Fruit fly (Drosophila melanogaster) whole organism, embryonic: ENCODE measurements around the gene Snm1.
A peak's percentile ranks its signal among the peaks of the same experiment; 100 is the strongest.

Experiments
- CG10274 ChIP-seq: fragments of 200-800 bp; sonication (Bioruptor generic); optimal IDR thresholded peaks from 3 replicates; lab custom pipeline; 2017; ENCODE audit warnings: missing biosample characterization, mild to moderate bottlenecking, missing genetic modification characterization
- CG10366 ChIP-seq: fragments of 200-800 bp; sonication (Bioruptor generic); IDR thresholded peaks from 2 replicates; pipeline ENCODE4 v1.3.6; 2022; ENCODE audit warnings: missing biosample characterization, missing genetic modification characterization
- CG10431 ChIP-seq: fragments of 200-800 bp; sonication (Bioruptor generic); optimal IDR thresholded peaks from 3 replicates; lab custom pipeline; 2018; ENCODE audit warnings: missing biosample characterization, mild to moderate bottlenecking, missing genetic modification characterization
- CG10462 ChIP-seq: fragments of 200-800 bp; sonication (Bioruptor generic); optimal IDR thresholded peaks from 2 replicates; lab custom pipeline; 2016; ENCODE audit warnings: missing biosample characterization, missing genetic modification characterization
- CG11093 ChIP-seq: fragments of 200-800 bp; sonication (Bioruptor generic); IDR thresholded peaks from 3 replicates; pipeline ENCODE4 v1.3.6; 2022; ENCODE audit warnings: missing biosample characterization, missing genetic modification characterization
- CG12659 ChIP-seq: fragments of 200-800 bp; sonication (Bioruptor generic); optimal IDR thresholded peaks from 3 replicates; lab custom pipeline; 2017; ENCODE audit warnings: mild to moderate bottlenecking, missing biosample characterization, missing genetic modification reagents, missing genetic modification characterization
- CG1529 ChIP-seq: fragments of 200-800 bp; sonication (Bioruptor generic); optimal IDR thresholded peaks from 3 replicates; lab custom pipeline; 2018; ENCODE audit warnings: missing biosample characterization, missing genetic modification characterization
- CG15479 ChIP-seq: fragments of 200-800 bp; sonication (Bioruptor generic); optimal IDR thresholded peaks from 3 replicates; lab custom pipeline; 2019; ENCODE audit warnings: missing biosample characterization, mild to moderate bottlenecking, missing genetic modification characterization, moderate library complexity
- CG15696 ChIP-seq: fragments of 200-800 bp; sonication (Bioruptor generic); optimal IDR thresholded peaks from 2 replicates; lab custom pipeline; 2019; ENCODE audit warnings: missing biosample characterization, mild to moderate bottlenecking, missing genetic modification characterization, moderate library complexity
- CG1602 ChIP-seq: fragments of 200-800 bp; sonication (Bioruptor generic); optimal IDR thresholded peaks from 3 replicates; lab custom pipeline; 2016; ENCODE audit warnings: missing biosample characterization, missing genetic modification characterization
- CG1832 ChIP-seq: fragments of 200-800 bp; sonication (Bioruptor generic); optimal IDR thresholded peaks from 2 replicates; lab custom pipeline; 2017; ENCODE audit warnings: missing biosample characterization, mild to moderate bottlenecking, missing genetic modification characterization, inconsistent platforms
- CG30020 ChIP-seq: fragments of 200-800 bp; optimal IDR thresholded peaks from 2 replicates; lab custom pipeline; 2019; ENCODE audit warnings: missing biosample characterization, mild to moderate bottlenecking, missing genetic modification characterization, moderate library complexity
- CG31441 ChIP-seq: fragments of 200-800 bp; sonication (Bioruptor generic); IDR thresholded peaks from 2 replicates; pipeline ENCODE4 v1.3.6; 2022; ENCODE audit warnings: missing biosample characterization, missing genetic modification characterization
- CG4282 ChIP-seq: fragments of 200-800 bp; sonication (Bioruptor generic); optimal IDR thresholded peaks from 2 replicates; lab custom pipeline; 2016; ENCODE audit warnings: missing biosample characterization, missing genetic modification characterization
- CG4617 ChIP-seq: fragments of 200-800 bp; sonication (Bioruptor generic); optimal IDR thresholded peaks from 3 replicates; lab custom pipeline; 2016; ENCODE audit warnings: missing biosample characterization, missing genetic modification characterization, borderline replicate concordance
- CG7357 ChIP-seq: fragments of 200-800 bp; sonication (Bioruptor generic); IDR thresholded peaks from 3 replicates; pipeline ENCODE4 v1.3.6; 2022; ENCODE audit warnings: missing biosample characterization, missing genetic modification characterization
- CG8478 ChIP-seq: fragments of >200 bp; optimal IDR thresholded peaks from 2 replicates; lab custom pipeline; 2018
- CG8765 ChIP-seq: fragments of 200-800 bp; sonication (Bioruptor generic); IDR thresholded peaks from 2 replicates; pipeline ENCODE4 v1.3.6; 2022; ENCODE audit warnings: missing biosample characterization, missing genetic modification characterization
- CG9727 ChIP-seq: fragments of 200-800 bp; sonication (Bioruptor generic); optimal IDR thresholded peaks from 3 replicates; lab custom pipeline; 2017; ENCODE audit warnings: missing biosample characterization, mild to moderate bottlenecking, missing genetic modification characterization
- CG9932 ChIP-seq: fragments of 200-800 bp; sonication (Bioruptor generic); IDR thresholded peaks from 2 replicates; pipeline ENCODE4 v1.3.6; 2022; ENCODE audit warnings: missing biosample characterization, missing genetic modification characterization
- Deaf1 ChIP-seq: fragments of 200-800 bp; optimal IDR thresholded peaks from 3 replicates; lab custom pipeline; 2019; ENCODE audit warnings: missing biosample characterization, mild to moderate bottlenecking, missing genetic modification characterization, moderate library complexity
- HLH4C ChIP-seq: fragments of 200-800 bp; sonication (Bioruptor generic); IDR thresholded peaks from 3 replicates; pipeline ENCODE4 v1.3.6; 2022; ENCODE audit warnings: missing biosample characterization, missing genetic modification characterization; ENCODE audit not compliant: partially characterized antibody
- Hr3 ChIP-seq: fragments of 200-800 bp; sonication (Bioruptor generic); optimal IDR thresholded peaks from 3 replicates; lab custom pipeline; 2016; ENCODE audit warnings: missing biosample characterization, missing genetic modification characterization
- Hr39 ChIP-seq: fragments of >200 bp; optimal IDR thresholded peaks from 2 replicates; lab custom pipeline; 2017
- Lim3 ChIP-seq: fragments of 200-800 bp; sonication (Bioruptor generic); IDR thresholded peaks from 2 replicates; pipeline ENCODE4 v1.3.6; 2022; ENCODE audit warnings: missing biosample characterization, missing genetic modification characterization
- Lpt ChIP-seq: fragments of >200 bp; optimal IDR thresholded peaks from 2 replicates; lab custom pipeline; 2018; ENCODE audit warnings: missing biosample characterization, missing genetic modification characterization
- Med ChIP-seq: fragments of 200-800 bp; sonication (Bioruptor generic); peaks from one replicate; lab custom pipeline; 2016; ENCODE audit warnings: missing biosample characterization, missing genetic modification characterization, mild to moderate bottlenecking, inconsistent platforms, moderate library complexity
- Nf-YB ChIP-seq: fragments of 200-800 bp; sonication (Bioruptor generic); optimal IDR thresholded peaks from 3 replicates; lab custom pipeline; 2019; ENCODE audit warnings: missing biosample characterization, mild to moderate bottlenecking, missing genetic modification characterization, moderate library complexity
- Oli ChIP-seq: fragments of 200-800 bp; sonication (Bioruptor generic); optimal IDR thresholded peaks from 2 replicates; lab custom pipeline; 2018; ENCODE audit warnings: missing biosample characterization, mild to moderate bottlenecking, missing genetic modification characterization, moderate library complexity
- Opbp ChIP-seq: fragments of 200-800 bp; sonication (Bioruptor generic); IDR thresholded peaks from 3 replicates; pipeline ENCODE4 v1.3.6; 2022; ENCODE audit warnings: missing biosample characterization, missing genetic modification characterization; ENCODE audit not compliant: partially characterized antibody
- Six4 ChIP-seq: fragments of 200-800 bp; sonication (Bioruptor generic); optimal IDR thresholded peaks from 2 replicates; lab custom pipeline; 2016; ENCODE audit warnings: missing biosample characterization, missing genetic modification characterization
- Xbp1 ChIP-seq: fragments of 200-800 bp; sonication (Bioruptor generic); optimal IDR thresholded peaks from 3 replicates; lab custom pipeline; 2016; ENCODE audit warnings: missing biosample characterization, mild to moderate bottlenecking, missing genetic modification characterization
- bbx ChIP-seq: fragments of 200-800 bp; sonication (Bioruptor generic); IDR thresholded peaks from 2 replicates; pipeline ENCODE4 v1.3.6; 2022; ENCODE audit warnings: missing biosample characterization, missing genetic modification characterization; ENCODE audit not compliant: partially characterized antibody
- crol ChIP-seq: fragments of 200-800 bp; sonication (Bioruptor generic); IDR thresholded peaks from 2 replicates; pipeline ENCODE4 v1.3.6; 2022; ENCODE audit warnings: missing biosample characterization, missing genetic modification characterization
- cwo ChIP-seq: fragments of 200-800 bp; sonication (Bioruptor generic); optimal IDR thresholded peaks from 3 replicates; lab custom pipeline; 2017; ENCODE audit warnings: missing biosample characterization, missing genetic modification characterization, mild to moderate bottlenecking, moderate library complexity, missing genetic modification reagents
- dati ChIP-seq: fragments of 200-800 bp; sonication (Bioruptor generic); IDR thresholded peaks from 2 replicates; pipeline ENCODE4 v1.3.6; 2022; ENCODE audit warnings: missing biosample characterization, missing genetic modification characterization
- dmrt99B ChIP-seq: fragments of 200-800 bp; sonication (Bioruptor generic); optimal IDR thresholded peaks from 2 replicates; lab custom pipeline; 2018; ENCODE audit warnings: missing biosample characterization, mild to moderate bottlenecking, missing genetic modification characterization, moderate library complexity
- en ChIP-seq: fragments of 200-800 bp; sonication (Bioruptor generic); optimal IDR thresholded peaks from 2 replicates; lab custom pipeline; 2016; ENCODE audit warnings: missing biosample characterization, missing genetic modification characterization
- gcm ChIP-seq: fragments of 200-800 bp; sonication (Bioruptor generic); optimal IDR thresholded peaks from 2 replicates; lab custom pipeline; 2019; ENCODE audit warnings: missing biosample characterization, mild to moderate bottlenecking, missing genetic modification characterization, moderate library complexity
- h ChIP-seq: fragments of >200 bp; optimal IDR thresholded peaks from 2 replicates; lab custom pipeline; 2017
- hb ChIP-seq: fragments of 200-800 bp; sonication (Bioruptor generic); IDR thresholded peaks from 3 replicates; pipeline ENCODE4 v1.3.6; 2022; ENCODE audit warnings: missing biosample characterization, missing genetic modification characterization; ENCODE audit not compliant: partially characterized antibody
- inv ChIP-seq: fragments of 200-800 bp; sonication (Bioruptor generic); IDR thresholded peaks from 2 replicates; pipeline ENCODE4 v1.3.6; 2022; ENCODE audit warnings: missing biosample characterization, missing genetic modification characterization; ENCODE audit not compliant: partially characterized antibody
- kah ChIP-seq: fragments of 200-800 bp; sonication (Bioruptor generic); optimal IDR thresholded peaks from 2 replicates; lab custom pipeline; 2018; ENCODE audit warnings: missing biosample characterization, mild to moderate bottlenecking, missing genetic modification characterization
- kni ChIP-seq: fragments of 200-800 bp; sonication (Bioruptor generic); optimal IDR thresholded peaks from 3 replicates; lab custom pipeline; 2017; ENCODE audit warnings: mild to moderate bottlenecking, missing biosample characterization, missing genetic modification reagents, missing genetic modification characterization
- nom ChIP-seq: fragments of 200-800 bp; sonication (Bioruptor generic); optimal IDR thresholded peaks from 2 replicates; lab custom pipeline; 2017; ENCODE audit warnings: missing biosample characterization, missing genetic modification characterization, mild to moderate bottlenecking, moderate library complexity, missing genetic modification reagents
- org-1 ChIP-seq: fragments of 200-800 bp; sonication (Bioruptor generic); optimal IDR thresholded peaks from 2 replicates; lab custom pipeline; 2017; ENCODE audit warnings: missing biosample characterization, missing genetic modification characterization
- toy ChIP-seq: fragments of 200-800 bp; sonication (Bioruptor generic); IDR thresholded peaks from 2 replicates; pipeline ENCODE4 v1.3.6; 2022; ENCODE audit warnings: missing biosample characterization, missing genetic modification characterization
- trh ChIP-seq: fragments of 200-800 bp; sonication (Bioruptor generic); optimal IDR thresholded peaks from 2 replicates; lab custom pipeline; 2016; ENCODE audit warnings: missing biosample characterization, missing genetic modification characterization
- usp ChIP-seq: fragments of >200 bp; optimal IDR thresholded peaks from 2 replicates; lab custom pipeline; 2017; ENCODE audit warnings: missing biosample characterization, missing genetic modification characterization
- yki ChIP-seq: fragments of >200 bp; optimal IDR thresholded peaks from 3 replicates; lab custom pipeline; 2018

Gene Snm1

DNA sequence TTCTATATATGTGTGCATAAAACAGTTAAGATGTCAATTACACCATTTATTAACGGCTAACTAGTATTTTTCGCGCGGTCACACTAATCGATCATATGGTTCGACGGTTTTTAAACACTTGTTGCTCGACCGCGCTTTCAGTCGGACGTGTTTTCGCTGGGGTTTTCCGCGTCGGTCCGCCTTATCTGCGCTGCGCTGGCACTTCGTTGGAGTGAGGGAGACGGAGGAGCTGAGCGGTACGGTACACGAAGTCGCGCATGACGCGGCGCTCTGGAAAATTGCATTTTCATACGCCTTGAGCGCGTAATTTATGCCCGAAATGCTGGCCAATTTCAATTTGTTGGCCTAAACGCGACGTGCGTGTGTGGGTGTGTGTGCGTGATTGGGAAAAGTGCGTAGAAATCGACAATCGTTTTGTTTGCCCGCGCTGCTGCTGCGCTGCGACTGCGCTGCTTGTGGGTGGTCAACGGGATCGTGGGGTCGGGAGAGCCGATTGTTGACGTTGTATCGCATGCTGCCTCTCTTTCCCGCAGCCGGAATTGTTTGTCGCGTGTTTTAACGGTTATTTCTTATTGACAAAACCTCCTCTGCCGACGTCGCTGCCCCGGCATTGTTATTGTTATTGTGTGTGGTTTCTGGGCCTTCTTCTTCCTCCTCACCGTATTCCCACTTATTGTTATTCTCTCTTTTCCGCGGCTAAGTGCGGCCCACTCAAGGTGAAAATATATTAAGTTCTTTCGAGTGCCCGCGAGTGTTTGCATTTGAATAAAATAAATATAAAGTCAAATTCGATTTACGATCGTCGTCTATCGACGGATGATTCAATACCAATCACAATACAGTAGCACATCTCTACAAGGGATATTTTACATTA is 37.6 kb upstream of the Snm1 start, which contains the start of gene Itpr (continued):
- TF ChIP-seq dati (GFP tag; lab: Robert Waterston, UW) (no peak), gcm (GFP tag; lab: Kevin White, UChicago) (no peak), cwo (GFP tag; lab: Kevin White, UChicago) (peak; percentile 73), h (lab: Kevin White, UChicago) (no peak), en (GFP tag; lab: Kevin White, UChicago) (peak; percentile 11), Xbp1 (GFP tag; lab: Kevin White, UChicago) (no peak), CG10366 (GFP tag; lab: Robert Waterston, UW) (no peak), CG10274 (GFP tag; lab: Kevin White, UChicago) (no peak), CG15479 (GFP tag; lab: Kevin White, UChicago) (peak; percentile 18), CG7357 (GFP tag; lab: Robert Waterston, UW) (no peak), Opbp (peak; percentile 9; the same call in 1 of the 3 replicates), Lpt (GFP tag; lab: Kevin White, UChicago) (no peak), hb (GFP tag; lab: Robert Waterston, UW) (0 out of 3 replicates have a peak, but pooled peaks have one; percentile 45), Med (GFP tag; lab: Kevin White, UChicago) (peak; percentile 86), crol (peak; percentile 93), usp (GFP tag; lab: Kevin White, UChicago) (no peak), CG30020 (tag; lab: Kevin White, UChicago) (no peak), Hr39 (lab: Kevin White, UChicago) (no peak), Nf-YB (no peak), CG9727 (GFP tag; lab: Kevin White, UChicago) (peak; percentile 16), CG4617 (GFP tag; lab: Kevin White, UChicago) (no peak), kah (GFP tag; lab: Kevin White, UChicago) (peak; percentile 98), CG15696 (tag; lab: Kevin White, UChicago) (no peak), CG12659 (peak; percentile 39), CG10462 (GFP tag; lab: Kevin White, UChicago) (peak; percentile 3), trh (GFP tag; lab: Kevin White, UChicago) (no peak), Hr3 (GFP tag; lab: Kevin White, UChicago) (no peak), CG10431 (GFP tag; lab: Kevin White, UChicago) (peak; percentile 7), CG4282 (GFP tag; lab: Kevin White, UChicago) (no peak), CG8478 (lab: Kevin White, UChicago) (peak; percentile 59), Deaf1 (tag; lab: Kevin White, UChicago) (peak; percentile 70), Six4 (no peak), CG1602 (GFP tag; lab: Kevin White, UChicago) (no peak), yki (lab: Kevin White, UChicago) (no peak), bbx (GFP tag; lab: Robert Waterston, UW) (peak; percentile 54), CG11093 (GFP tag; lab: Robert Waterston, UW) (no peak), org-1 (GFP tag; lab: Kevin White, UChicago) (no peak), Oli (no peak), CG1529 (GFP tag; lab: Kevin White, UChicago) (no peak), HLH4C (GFP tag; lab: Robert Waterston, UW) (no peak), nom (GFP tag; lab: Kevin White, UChicago) (no peak), toy (no peak), CG31441 (GFP tag; lab: Robert Waterston, UW) (no peak), CG9932 (GFP tag; lab: Robert Waterston, UW) (0 out of 2 replicates have a peak, but pooled peaks have one; percentile 16), inv (GFP tag; lab: Robert Waterston, UW) (peak; percentile 36; the same call in 1 of the 2 replicates), kni (GFP tag; lab: Kevin White, UChicago) (peak; percentile 59), CG1832 (GFP tag; lab: Kevin White, UChicago) (peak; percentile 78), dmrt99B (no peak), Lim3 (no peak), CG8765 (no peak)
